Worm (Caenorhabditis elegans) whole organism, late embryonic: Measurements from ENCODE around the gene popl-5.

ENCODE experiments used
- C38D4.7 ChIP-seq: fragments of 200-800 bp; sonication (Bioruptor generic); optimal IDR thresholded peaks from 2 replicates; lab custom pipeline; 2018; ENCODE audit warnings: mild to moderate bottlenecking, missing genetic modification characterization, moderate library complexity, missing compliant biosample characterization
- F13H6.1 ChIP-seq: sonication (generic microtip); optimal IDR thresholded peaks from 2 replicates; lab custom pipeline; 2016; ENCODE audit warnings: missing genetic modification characterization, missing compliant biosample characterization
- Y22D7AL.16 ChIP-seq: sonication (generic microtip); optimal IDR thresholded peaks from 2 replicates; lab custom pipeline; 2016; ENCODE audit warnings: missing genetic modification characterization, missing compliant biosample characterization
- ahr-1 ChIP-seq: sonication (generic microtip); optimal IDR thresholded peaks from 2 replicates; lab custom pipeline; 2016; ENCODE audit warnings: missing genetic modification characterization, missing compliant biosample characterization
- ama-1 ChIP-seq: fragments of 150-350 bp; optimal IDR thresholded peaks from 2 replicates; lab custom pipeline; 2014
- ceh-14 ChIP-seq: sonication (generic microtip); optimal IDR thresholded peaks from 2 replicates; lab custom pipeline; 2016; ENCODE audit warnings: missing genotype, missing genetic modification characterization, missing compliant biosample characterization
- ceh-19 ChIP-seq: fragments of 200-800 bp; sonication (Bioruptor generic); optimal IDR thresholded peaks from 2 replicates; lab custom pipeline; 2018; ENCODE audit warnings: mild to moderate bottlenecking, missing genetic modification characterization, missing compliant biosample characterization
- ceh-30 ChIP-seq: fragments of 150-350 bp; optimal IDR thresholded peaks from 2 replicates; lab custom pipeline; 2014; ENCODE audit warnings: missing biosample characterization, missing genetic modification characterization
- ceh-34 ChIP-seq: sonication (generic microtip); optimal IDR thresholded peaks from 2 replicates; lab custom pipeline; 2016; ENCODE audit warnings: mild to moderate bottlenecking, missing genetic modification characterization, missing compliant biosample characterization
- ceh-6 ChIP-seq: fragments of 200-800 bp; sonication (Bioruptor generic); optimal IDR thresholded peaks from 2 replicates; lab custom pipeline; 2018; ENCODE audit warnings: mild to moderate bottlenecking, missing genetic modification characterization, missing compliant biosample characterization
- che-1 ChIP-seq: sonication (generic microtip); optimal IDR thresholded peaks from 2 replicates; lab custom pipeline; 2016; ENCODE audit warnings: mild to moderate bottlenecking, missing genetic modification characterization, missing compliant biosample characterization
- dve-1 ChIP-seq: sonication (generic microtip); optimal IDR thresholded peaks from 2 replicates; lab custom pipeline; 2017; ENCODE audit warnings: antibody characterized with exemption, mild to moderate bottlenecking, missing genetic modification characterization, missing compliant biosample characterization
- eyg-1 ChIP-seq: sonication (generic microtip); optimal IDR thresholded peaks from 2 replicates; lab custom pipeline; 2016; ENCODE audit warnings: missing genotype, missing genetic modification characterization, missing compliant biosample characterization
- fax-1 ChIP-seq: sonication (generic microtip); optimal IDR thresholded peaks from 2 replicates; lab custom pipeline; 2016; ENCODE audit warnings: missing genotype, missing genetic modification characterization, missing compliant biosample characterization
- fkh-10 ChIP-seq: fragments of 150-350 bp; optimal IDR thresholded peaks from 2 replicates; lab custom pipeline; 2014; ENCODE audit warnings: missing biosample characterization, missing genetic modification reagents, missing genetic modification characterization
- gmeb-2 ChIP-seq: sonication (generic microtip); optimal IDR thresholded peaks from 2 replicates; lab custom pipeline; 2016; ENCODE audit warnings: missing genetic modification characterization, inconsistent platforms, missing compliant biosample characterization
- hlh-13 ChIP-seq: fragments of 200-800 bp; sonication (Bioruptor generic); optimal IDR thresholded peaks from 2 replicates; lab custom pipeline; 2018; ENCODE audit warnings: mild to moderate bottlenecking, missing genetic modification characterization, missing compliant biosample characterization
- hlh-30 ChIP-seq: sonication (generic microtip); optimal IDR thresholded peaks from 2 replicates; lab custom pipeline; 2017; ENCODE audit warnings: antibody characterized with exemption, missing genetic modification characterization, missing compliant biosample characterization; ENCODE audit not compliant: insufficient read depth
- hlh-8 ChIP-seq: sonication (generic microtip); optimal IDR thresholded peaks from 2 replicates; lab custom pipeline; 2016; ENCODE audit warnings: missing genotype, missing genetic modification characterization, missing compliant biosample characterization
- mec-3 ChIP-seq: sonication (generic microtip); optimal IDR thresholded peaks from 2 replicates; lab custom pipeline; 2016; ENCODE audit warnings: borderline replicate concordance, missing genetic modification characterization, missing compliant biosample characterization
- npax-4 ChIP-seq: sonication (generic microtip); optimal IDR thresholded peaks from 2 replicates; lab custom pipeline; 2016; ENCODE audit warnings: missing genetic modification characterization, missing compliant biosample characterization
- odd-2 ChIP-seq: sonication (generic microtip); optimal IDR thresholded peaks from 2 replicates; lab custom pipeline; 2017; ENCODE audit warnings: antibody characterized with exemption, mild to moderate bottlenecking, missing genetic modification characterization, missing compliant biosample characterization
- pax-1 ChIP-seq: fragments of 150-350 bp; optimal IDR thresholded peaks from 2 replicates; lab custom pipeline; 2014; ENCODE audit warnings: missing biosample characterization, missing genetic modification characterization
- pqm-1 ChIP-seq: sonication (generic microtip); optimal IDR thresholded peaks from 2 replicates; lab custom pipeline; 2016; ENCODE audit warnings: missing genetic modification characterization, missing compliant biosample characterization
- ref-2 ChIP-seq: sonication (generic microtip); optimal IDR thresholded peaks from 2 replicates; lab custom pipeline; 2016; ENCODE audit warnings: missing genetic modification characterization, missing compliant biosample characterization
- sox-2 ChIP-seq: fragments of 200-800 bp; sonication (Bioruptor generic); IDR thresholded peaks from 2 replicates; pipeline ENCODE4 v1.3.6; 2022; ENCODE audit warnings: missing genetic modification reagents, missing genetic modification characterization, missing compliant biosample characterization
- sox-4 ChIP-seq: sonication (generic microtip); optimal IDR thresholded peaks from 2 replicates; lab custom pipeline; 2017; ENCODE audit warnings: mild to moderate bottlenecking, missing genetic modification characterization, inconsistent platforms, missing compliant biosample characterization
- tbx-2 ChIP-seq: sonication (generic microtip); optimal IDR thresholded peaks from 2 replicates; lab custom pipeline; 2016; ENCODE audit warnings: missing genetic modification characterization, missing compliant biosample characterization
- tbx-7 ChIP-seq: sonication (generic microtip); optimal IDR thresholded peaks from 2 replicates; lab custom pipeline; 2016; ENCODE audit warnings: missing genotype, missing genetic modification characterization, missing compliant biosample characterization
- ttx-3 ChIP-seq: sonication (generic microtip); optimal IDR thresholded peaks from 2 replicates; lab custom pipeline; 2016; ENCODE audit warnings: missing genetic modification reagents, missing genetic modification characterization, missing compliant biosample characterization
- unc-42 ChIP-seq: sonication (generic microtip); optimal IDR thresholded peaks from 2 replicates; lab custom pipeline; 2016; ENCODE audit warnings: missing genotype, missing genetic modification characterization, missing compliant biosample characterization
- unc-55 ChIP-seq: sonication (generic microtip); optimal IDR thresholded peaks from 2 replicates; lab custom pipeline; 2017; ENCODE audit warnings: missing biosample characterization, missing genetic modification reagents, missing genetic modification characterization
- unc-86 ChIP-seq: sonication (generic microtip); optimal IDR thresholded peaks from 2 replicates; lab custom pipeline; 2016; ENCODE audit warnings: missing genetic modification characterization, missing compliant biosample characterization

popl-5 gene

DNA sequence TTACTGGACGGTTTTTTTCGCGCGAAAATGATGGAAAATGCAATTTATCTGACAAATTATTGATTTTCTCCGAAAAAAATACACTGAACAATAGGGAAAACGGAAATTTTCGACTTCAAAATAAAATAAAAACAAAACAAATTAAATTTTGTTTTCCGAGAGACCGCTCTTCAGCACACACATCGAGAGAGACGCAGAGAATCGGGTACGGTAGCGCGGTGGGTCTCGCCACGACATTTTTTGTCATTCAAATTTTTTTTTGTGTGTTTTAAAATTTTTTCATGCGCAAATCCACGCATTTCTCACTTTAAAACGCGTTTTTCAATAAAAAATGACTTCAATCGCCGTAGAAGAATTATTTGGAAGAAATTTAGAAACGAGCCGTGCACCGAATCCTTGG is 36.9 kb upstream of the popl-5 start:
- no peak for TF ChIP-seq C38D4.7 (GFP tag; lab: Kevin White, UChicago)
- TF ChIP-seq fax-1 (tag; lab: Kevin White, UChicago) = no peak
- TF ChIP-seq unc-86 = no peak

DNA sequence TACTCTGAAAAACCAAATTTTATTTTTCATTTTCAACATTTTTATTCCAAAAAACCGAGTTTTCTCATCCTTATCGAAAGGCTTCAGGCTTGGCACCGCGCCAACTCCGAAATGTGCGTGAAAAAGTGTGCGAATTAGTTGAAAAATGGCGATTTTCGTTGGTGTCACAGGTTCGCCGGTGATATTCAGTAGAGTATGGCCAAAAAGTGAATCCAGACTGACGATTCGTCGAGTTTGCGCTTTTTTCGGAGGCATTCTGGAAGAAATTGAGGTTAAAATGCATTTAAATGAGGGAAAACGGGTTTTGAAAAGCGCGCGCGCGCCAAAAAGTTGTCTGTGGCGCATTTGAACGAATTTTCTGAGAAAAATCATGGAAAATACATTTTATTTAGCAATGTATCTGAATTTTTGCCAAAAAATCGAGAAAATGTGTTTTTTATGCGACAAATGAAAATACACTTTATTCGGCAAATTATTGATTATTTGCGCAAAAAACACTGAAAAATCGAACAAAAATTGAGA is 36.4 kb upstream of the popl-5 start, which contains the start of the genes Y66D12A.16 and such-1:
Gene Y66D12A.16 (plus strand): TSS at position 51 of the 522 bp plus-strand sequence.
Gene such-1 (minus strand): TSS at position 256 of the 522 bp plus-strand sequence.
- no peak for TF ChIP-seq ahr-1
- no peak for TF ChIP-seq ceh-19
- TF ChIP-seq tbx-2 (tag; lab: Kevin White, UChicago) = no peak

DNA sequence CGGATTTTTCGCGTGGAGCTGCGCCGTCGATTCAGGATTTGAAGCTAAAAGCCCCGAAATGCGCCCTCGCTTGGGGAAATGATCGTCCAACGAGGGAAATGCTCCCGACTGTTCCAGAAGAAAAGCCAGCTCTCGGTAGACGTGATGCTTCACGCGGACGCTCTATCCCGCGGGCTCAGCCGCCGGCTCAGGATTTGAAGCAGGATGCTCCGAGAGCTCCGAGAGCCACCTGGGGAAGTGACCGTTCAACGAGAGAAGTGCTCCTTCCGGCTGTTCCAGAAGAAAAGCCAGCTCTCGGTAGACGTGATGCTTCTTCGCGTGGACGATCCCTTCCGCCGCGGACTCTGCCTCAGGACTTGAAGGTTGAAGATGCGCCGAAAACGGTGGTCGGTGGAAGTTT is 23.7 kb upstream of the popl-5 start:
- TF ChIP-seq fax-1 (tag; lab: Kevin White, UChicago) (no peak), ceh-30 (tag; lab: Kevin White, UChicago) (no peak), mec-3 (tag; lab: Kevin White, UChicago) (no peak), gmeb-2 (tag; lab: Kevin White, UChicago) (no peak), sox-2 (GFP tag; lab: Robert Waterston, UW) (no peak), eyg-1 (tag; lab: Kevin White, UChicago) (no peak), ceh-34 (tag; lab: Kevin White, UChicago) (no peak), unc-42 (no peak), hlh-13 (GFP tag; lab: Kevin White, UChicago) (no peak), che-1 (no peak), ttx-3 (no peak), ama-1 (no peak), hlh-8 (no peak), ahr-1 (no peak), hlh-30 (tag; lab: Kevin White, UChicago) (no peak), tbx-7 (tag; lab: Kevin White, UChicago) (no peak)

DNA sequence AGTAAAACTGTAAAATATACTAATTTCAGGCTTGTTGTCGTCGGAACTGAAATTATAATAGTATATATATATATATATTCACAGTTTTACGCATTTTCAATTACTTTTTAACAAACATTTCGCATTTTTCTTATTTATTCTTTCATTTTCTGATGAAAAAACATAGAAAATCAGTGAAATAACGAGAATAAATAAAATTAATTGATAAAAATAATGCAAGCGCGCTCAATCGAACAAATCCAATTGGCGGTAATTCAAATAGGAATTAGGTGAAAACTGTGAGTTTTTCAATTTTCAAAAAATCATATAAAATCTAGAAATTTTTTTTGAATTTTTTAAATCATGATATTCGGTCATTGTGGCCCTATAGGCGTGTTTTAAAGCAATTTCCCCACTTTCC is 23.0 kb upstream of the popl-5 start:
- no peak for TF ChIP-seq ceh-6
- no peak for TF ChIP-seq tbx-7 (tag; lab: Kevin White, UChicago)
- TF ChIP-seq npax-4 (tag; lab: Kevin White, UChicago) = no peak
- TF ChIP-seq Y22D7AL.16 (tag; lab: Kevin White, UChicago) = no peak
- no peak for TF ChIP-seq C38D4.7 (GFP tag; lab: Kevin White, UChicago)
- no peak for TF ChIP-seq ceh-14 (tag; lab: Kevin White, UChicago)
- no peak for TF ChIP-seq fkh-10 (GFP tag; lab: Kevin White, UChicago)
- no peak for TF ChIP-seq F13H6.1 (tag; lab: Kevin White, UChicago)
- no peak for TF ChIP-seq dve-1 (tag; lab: Kevin White, UChicago)
- TF ChIP-seq unc-55 (GFP tag; lab: Kevin White, UChicago) = no peak
- TF ChIP-seq pax-1 = no peak

DNA sequence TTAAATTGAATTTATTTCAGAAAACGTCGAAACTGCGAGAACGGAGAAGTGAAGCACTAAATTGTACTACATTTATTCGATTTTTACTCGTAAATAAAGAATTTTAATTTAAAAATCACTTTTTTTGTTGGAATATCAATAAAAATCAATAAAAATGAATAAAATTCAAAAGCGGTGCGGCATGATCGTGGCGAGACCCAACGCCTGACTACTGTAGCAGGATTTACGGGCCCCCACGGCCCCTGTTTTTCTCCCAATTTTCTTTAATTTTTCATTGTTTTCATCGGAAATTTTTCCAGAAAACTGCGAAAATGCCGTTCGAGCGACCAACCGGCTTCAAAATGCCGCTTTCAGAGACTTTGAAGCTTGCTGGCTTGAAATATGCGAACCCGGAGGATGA is 21.7 kb upstream of the popl-5 start, which contains the start of gene Y66D12A.19:
Gene Y66D12A.19 (plus strand): TSS at position 266 of the 400 bp plus-strand sequence.
- TF ChIP-seq fax-1 (tag; lab: Kevin White, UChicago) = no peak
- TF ChIP-seq fkh-10 (GFP tag; lab: Kevin White, UChicago) = no peak

DNA sequence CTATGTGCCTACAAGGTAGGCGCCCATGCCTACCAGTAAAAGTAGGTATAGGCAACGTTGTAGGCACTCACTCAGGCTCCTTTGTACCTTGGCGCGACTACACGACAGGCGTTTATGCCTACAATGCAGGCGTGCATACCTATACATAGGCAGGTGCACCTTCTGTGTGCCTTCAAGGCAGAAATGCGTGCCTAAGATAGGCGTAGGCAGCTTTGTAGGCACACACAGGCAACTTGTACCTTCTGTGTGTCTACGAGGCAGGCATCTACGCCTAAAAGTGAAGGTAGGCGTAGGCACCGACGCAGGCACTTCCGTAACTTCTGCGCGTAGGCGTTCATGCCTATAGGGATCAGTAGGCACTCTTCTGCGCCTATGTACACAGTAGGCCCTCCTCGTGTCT is 18.5 kb upstream of the popl-5 start:
- TF ChIP-seq sox-4 (tag; lab: Kevin White, UChicago) (no peak), odd-2 (tag; lab: Kevin White, UChicago) (no peak), pqm-1 (tag; lab: Kevin White, UChicago) (no peak), gmeb-2 (tag; lab: Kevin White, UChicago) (no peak), ttx-3 (no peak), ref-2 (tag; lab: Kevin White, UChicago) (no peak), ceh-6 (no peak)
